Worm (Caenorhabditis elegans): ENCODE measurements around the gene end-3.

Gene end-3

DNA sequence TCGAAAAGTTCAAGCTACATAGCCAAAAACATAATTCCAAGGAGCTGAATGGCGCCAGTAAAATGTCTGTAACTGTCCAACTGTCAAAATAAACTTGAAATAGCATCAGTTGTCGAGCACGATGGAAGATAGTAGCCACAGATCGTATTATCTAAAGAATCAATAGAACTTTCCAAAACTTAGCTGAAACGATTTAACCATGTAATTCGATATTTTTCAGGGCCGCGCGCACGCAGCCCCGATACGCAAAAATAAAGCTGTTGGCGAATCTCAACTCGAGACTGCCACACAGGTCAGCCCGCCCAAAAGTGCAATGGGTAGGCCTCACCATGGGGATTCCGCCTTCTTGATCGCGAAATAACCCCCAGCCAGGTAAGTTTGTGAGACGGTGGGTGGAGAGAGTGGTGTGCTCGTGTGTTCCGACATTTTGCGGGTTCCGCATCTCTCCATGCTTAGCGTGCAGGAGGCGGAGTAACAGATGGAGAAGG, 13.8 kb downstream of the end-3 start (continued):
- TF ChIP-seq lin-29 (GFP tag; IDR thresholded peaks at IDR 0.05), result no peak
- TF ChIP-seq hif-1 (tag; optimal IDR thresholded peaks at IDR 0.05), result no peak
- no peak for TF ChIP-seq F26F4.8 (GFP tag; conservative IDR thresholded peaks at IDR 0.05)
- TF ChIP-seq nhr-41 (GFP tag; IDR thresholded peaks at IDR 0.05), result no peak
- TF ChIP-seq daf-19 (GFP tag; conservative IDR thresholded peaks at IDR 0.05), result no peak
- TF ChIP-seq F44E2.7 (GFP tag; IDR thresholded peaks at IDR 0.05), result 0 out of 2 replicates have a peak, but pooled peaks have one; percentile 33
- TF ChIP-seq egl-27 (tag; optimal IDR thresholded peaks at IDR 0.05), result no peak
- no peak for TF ChIP-seq skn-1 (tag; optimal IDR thresholded peaks at IDR 0.05)
- TF ChIP-seq ZK337.2 (GFP tag; IDR thresholded peaks at IDR 0.05), result no peak
- TF ChIP-seq nhr-28 (tag; optimal IDR thresholded peaks at IDR 0.05), result no peak
- no peak for TF ChIP-seq nhr-237 (tag; optimal IDR thresholded peaks at IDR 0.05)
- no peak for TF ChIP-seq R02D3.7 (tag; optimal IDR thresholded peaks at IDR 0.05)
- TF ChIP-seq ama-1 (optimal IDR thresholded peaks at IDR 0.05), result peak; percentile 91
- TF ChIP-seq madf-9 (GFP tag; conservative IDR thresholded peaks at IDR 0.05), result no peak
- no peak for TF ChIP-seq nhr-10 (tag; optimal IDR thresholded peaks at IDR 0.05)
- TF ChIP-seq ceh-20 (GFP tag; IDR thresholded peaks at IDR 0.05), result 0 out of 2 replicates have a peak, but pooled peaks have one; percentile 34
- no peak; the same call in 1 of the 2 replicates for TF ChIP-seq hmg-1.1 (GFP tag; IDR thresholded peaks at IDR 0.05)
- no peak for TF ChIP-seq ztf-7 (tag; optimal IDR thresholded peaks at IDR 0.05)
- no peak for TF ChIP-seq zag-1 (tag; optimal IDR thresholded peaks at IDR 0.05)
- peak; percentile 59 for TF ChIP-seq mes-2 (tag; optimal IDR thresholded peaks at IDR 0.05; ENCODE audit: poor library complexity, severe bottlenecking)
- TF ChIP-seq daf-8 (GFP tag; IDR thresholded peaks at IDR 0.05), result no peak
- no peak for TF ChIP-seq unc-39 (tag; optimal IDR thresholded peaks at IDR 0.05)
- peak; percentile 59; the same call in 1 of the 2 replicates for TF ChIP-seq dmd-9 (GFP tag; IDR thresholded peaks at IDR 0.05)
- peak; percentile 64 for TF ChIP-seq spr-1 (tag; optimal IDR thresholded peaks at IDR 0.05)
- no peak for TF ChIP-seq nhr-6 (tag; optimal IDR thresholded peaks at IDR 0.05)
- TF ChIP-seq attf-4 (tag; optimal IDR thresholded peaks at IDR 0.05), result no peak
- TF ChIP-seq F37D6.2 (tag; optimal IDR thresholded peaks at IDR 0.05), result no peak
- TF ChIP-seq daf-16 (GFP tag; optimal IDR thresholded peaks at IDR 0.05), result peak; percentile 17 to 44
- TF ChIP-seq daf-16 (tag; optimal IDR thresholded peaks at IDR 0.05), result peak; percentile 56
- no peak for TF ChIP-seq nhr-11 (tag; optimal IDR thresholded peaks at IDR 0.05)
- TF ChIP-seq tag-97 (GFP tag; IDR thresholded peaks at IDR 0.05), result no peak
- TF ChIP-seq pha-4 (GFP tag; IDR thresholded peaks at IDR 0.05), result peak; percentile 54; the same call in 1 of the 2 replicates
- no peak for TF ChIP-seq pha-4 (tag; optimal IDR thresholded peaks at IDR 0.05)
- TF ChIP-seq ces-1 (GFP tag; optimal IDR thresholded peaks at IDR 0.05), result no peak
- TF ChIP-seq dmd-8 (GFP tag; IDR thresholded peaks at IDR 0.05), result no peak
- TF ChIP-seq lim-7 (GFP tag; IDR thresholded peaks at IDR 0.05), result no peak
- peak; percentile 51 for TF ChIP-seq spr-3 (GFP tag; optimal IDR thresholded peaks at IDR 0.05)

DNA sequence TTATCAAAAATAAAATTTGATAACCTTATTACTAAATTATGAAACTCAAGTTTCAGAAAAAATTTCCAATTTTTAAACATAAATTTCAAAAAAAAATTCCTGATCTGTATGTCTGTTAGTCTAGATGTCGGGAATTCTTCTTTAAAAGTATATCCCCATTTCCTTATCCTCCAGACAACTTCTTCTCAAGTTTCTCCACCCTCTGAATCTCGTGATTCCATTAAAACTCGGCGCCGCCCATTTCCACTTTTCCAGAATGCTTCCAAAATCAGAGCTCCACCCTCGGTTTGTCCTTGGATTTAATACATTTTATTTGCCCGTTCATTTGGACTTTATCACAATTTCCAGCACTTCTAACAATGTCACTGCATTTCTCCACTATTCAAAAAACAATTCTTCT, 19.2 kb downstream of the end-3 start, which contains the start of gene ins-10:
Gene ins-10, plus strand, starts transcription at position 301 of the 400 bp plus-strand sequence.
- TF ChIP-seq dpl-1 (GFP tag; optimal IDR thresholded peaks at IDR 0.05) (no peak), sdz-12 (GFP tag; optimal IDR thresholded peaks at IDR 0.05) (no peak), duxl-1 (tag; optimal IDR thresholded peaks at IDR 0.05; ENCODE audit: poor library complexity) (no peak), nhr-28 (tag; optimal IDR thresholded peaks at IDR 0.05) (no peak), cey-2 (tag; optimal IDR thresholded peaks at IDR 0.05; ENCODE audit: borderline replicate concordance, insufficient read depth) (no peak), lin-15B (tag; optimal IDR thresholded peaks at IDR 0.05) (no peak), mep-1 (tag; optimal IDR thresholded peaks at IDR 0.05) (no peak), zip-2 (tag; optimal IDR thresholded peaks at IDR 0.05) (no peak), gei-8 (GFP tag; optimal IDR thresholded peaks at IDR 0.05) (no peak), madf-9 (GFP tag; conservative IDR thresholded peaks at IDR 0.05) (no peak)
